Worm (Caenorhabditis elegans): ENCODE results near the gene R08F11.1.

DNA sequence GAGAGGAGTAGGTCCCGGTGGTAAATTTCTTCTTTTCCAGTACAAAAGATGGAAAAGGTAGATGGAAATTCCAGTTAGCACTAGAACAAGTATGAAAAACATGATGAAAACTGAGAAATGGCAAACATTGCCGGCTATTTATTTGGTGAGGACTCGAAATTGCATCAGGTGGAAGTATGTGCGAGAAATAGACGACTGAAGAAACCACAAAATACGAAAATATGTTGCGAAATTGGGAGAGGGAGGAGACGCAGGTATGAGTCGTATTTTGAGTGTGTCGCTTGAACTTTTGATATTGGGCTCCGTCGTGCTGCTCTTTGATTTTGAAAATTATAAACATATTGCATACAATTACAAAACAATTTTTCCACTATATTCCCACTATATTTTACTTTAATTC lies 19.3 kb upstream of the R08F11.1 start, which contains the start of gene cyp-33C8:
- TF ChIP-seq med-1 (GFP tag; optimal IDR thresholded peaks at IDR 0.05; ENCODE audit: insufficient read depth), result no peak
- no peak for TF ChIP-seq flt-1 (GFP tag; IDR thresholded peaks at IDR 0.05)
- TF ChIP-seq klf-2 (GFP tag; conservative IDR thresholded peaks at IDR 0.05), result no peak
- TF ChIP-seq cog-1 (tag; optimal IDR thresholded peaks at IDR 0.05), result no peak
- TF ChIP-seq ztf-29 (GFP tag; IDR thresholded peaks at IDR 0.05), result no peak
